Worm (Caenorhabditis elegans): ENCODE measurements around the gene T25B9.9.

- TF ChIP-seq ztf-11 (tag; optimal IDR thresholded peaks at IDR 0.05) (no peak), unc-39 (tag; optimal IDR thresholded peaks at IDR 0.05) (no peak), nhr-76 (tag; optimal IDR thresholded peaks at IDR 0.05) (no peak), nhr-12 (tag; optimal IDR thresholded peaks at IDR 0.05) (no peak), lin-13 (tag; optimal IDR thresholded peaks at IDR 0.05) (no peak), unc-62 (GFP tag; optimal IDR thresholded peaks at IDR 0.05) (no peak), nhr-237 (tag; optimal IDR thresholded peaks at IDR 0.05) (no peak), elt-1 (tag; optimal IDR thresholded peaks at IDR 0.05; ENCODE audit: borderline replicate concordance, insufficient read depth) (no peak), mls-2 (tag; optimal IDR thresholded peaks at IDR 0.05) (no peak), lsy-2 (tag; optimal IDR thresholded peaks at IDR 0.05) (no peak), sptf-1 (tag; optimal IDR thresholded peaks at IDR 0.05) (no peak)
Observed at ce11 chrIV:10727734-10728133, 41.7 kb upstream of the T25B9.9 start, which contains the start of gene ZC168.2.

All from whole organism, mixed stage, embryonic.